Fruit fly (Drosophila melanogaster) whole organism, embryonic: ENCODE measurements around the gene Usp1.

Experiments
- Atf-2 ChIP-seq: fragments of 200-800 bp; sonication (Bioruptor generic); optimal IDR thresholded peaks from 2 replicates; lab custom pipeline; 2016; ENCODE audit warnings: missing biosample characterization, missing genetic modification characterization
- Awh ChIP-seq: fragments of 200-800 bp; sonication (Bioruptor generic); IDR thresholded peaks from 2 replicates; pipeline ENCODE4, ENCODE4 v1.3.6; 2022; ENCODE audit warnings: missing biosample characterization, missing genetic modification characterization
- B-H2 ChIP-seq: fragments of 200-800 bp; sonication (Bioruptor generic); optimal IDR thresholded peaks from 2 replicates; lab custom pipeline; 2018; ENCODE audit warnings: missing biosample characterization, mild to moderate bottlenecking, missing genetic modification characterization
- Bteb2 ChIP-seq: fragments of 200-800 bp; sonication (Bioruptor generic); optimal IDR thresholded peaks from 2 replicates; lab custom pipeline; 2016; ENCODE audit warnings: missing biosample characterization, missing genetic modification characterization
- CG10274 ChIP-seq: fragments of 200-800 bp; sonication (Bioruptor generic); optimal IDR thresholded peaks from 3 replicates; lab custom pipeline; 2017; ENCODE audit warnings: missing biosample characterization, mild to moderate bottlenecking, missing genetic modification characterization
- CG10959 ChIP-seq: fragments of 200-800 bp; sonication (Bioruptor generic); IDR thresholded peaks from 2 replicates; pipeline ENCODE4 v1.3.6; 2022; ENCODE audit warnings: missing biosample characterization, missing genetic modification characterization
- CG11504 ChIP-seq: fragments of 200-800 bp; sonication (Bioruptor generic); optimal IDR thresholded peaks from 3 replicates; lab custom pipeline; 2019; ENCODE audit warnings: missing biosample characterization, mild to moderate bottlenecking, missing genetic modification characterization, moderate library complexity
- CG11560 ChIP-seq: fragments of 200-800 bp; sonication (Bioruptor generic); IDR thresholded peaks from 3 replicates; pipeline ENCODE4 v1.3.6; 2022; ENCODE audit warnings: missing biosample characterization, missing genetic modification characterization
- CG14014 ChIP-seq: fragments of 200-800 bp; sonication (Bioruptor generic); IDR thresholded peaks from 2 replicates; pipeline ENCODE4 v1.3.6; 2022; ENCODE audit warnings: missing biosample characterization, missing genetic modification characterization
- CG15601 ChIP-seq: fragments of 200-800 bp; sonication (Bioruptor generic); optimal IDR thresholded peaks from 3 replicates; lab custom pipeline; 2019; ENCODE audit warnings: missing biosample characterization, mild to moderate bottlenecking, missing genetic modification characterization, moderate library complexity
- CG16863 ChIP-seq: fragments of 200-800 bp; sonication (Bioruptor generic); optimal IDR thresholded peaks from 3 replicates; lab custom pipeline; 2016; ENCODE audit warnings: missing biosample characterization, missing genetic modification characterization
- CG17385 ChIP-seq: fragments of 200-800 bp; sonication (Bioruptor generic); optimal IDR thresholded peaks from 3 replicates; lab custom pipeline; 2018; ENCODE audit warnings: missing biosample characterization, mild to moderate bottlenecking, missing genetic modification characterization
- CG17912 ChIP-seq: fragments of 200-800 bp; sonication (Bioruptor generic); optimal IDR thresholded peaks from 2 replicates; lab custom pipeline; 2018; ENCODE audit warnings: missing biosample characterization, mild to moderate bottlenecking, missing genetic modification characterization
- CG2120 ChIP-seq: fragments of 200-800 bp; sonication (Bioruptor generic); optimal IDR thresholded peaks from 3 replicates; lab custom pipeline; 2016; ENCODE audit warnings: missing biosample characterization, missing genetic modification characterization
- CG2129 ChIP-seq: fragments of 200-800 bp; sonication (Bioruptor generic); IDR thresholded peaks from 2 replicates; pipeline ENCODE4 v1.3.6; 2022; ENCODE audit warnings: missing biosample characterization, missing genetic modification characterization; ENCODE audit not compliant: partially characterized antibody
- CG32767 ChIP-seq: fragments of 200-800 bp; sonication (Bioruptor generic); IDR thresholded peaks from 2 replicates; pipeline ENCODE4 v1.3.6; 2022; ENCODE audit warnings: missing biosample characterization, missing genetic modification characterization
- CG33557 ChIP-seq: fragments of 200-800 bp; sonication (Bioruptor generic); optimal IDR thresholded peaks from 2 replicates; lab custom pipeline; 2019; ENCODE audit warnings: missing biosample characterization, mild to moderate bottlenecking, missing genetic modification characterization, moderate library complexity
- CG34422 ChIP-seq: fragments of 200-800 bp; sonication (Bioruptor generic); IDR thresholded peaks from 3 replicates; pipeline ENCODE4 v1.3.6; 2022; ENCODE audit warnings: missing biosample characterization, missing genetic modification characterization
- CG4328 ChIP-seq: fragments of 200-800 bp; sonication (Bioruptor generic); optimal IDR thresholded peaks from 3 replicates; lab custom pipeline; 2017; ENCODE audit warnings: missing biosample characterization, missing genetic modification reagents, missing genetic modification characterization
- CG5180 ChIP-seq: fragments of 200-800 bp; sonication (Bioruptor generic); optimal IDR thresholded peaks from 3 replicates; lab custom pipeline; 2017; ENCODE audit warnings: missing biosample characterization, missing genetic modification characterization, mild to moderate bottlenecking, moderate library complexity, missing genetic modification reagents
- CG7556 ChIP-seq: fragments of 200-800 bp; sonication (Bioruptor generic); optimal IDR thresholded peaks from 2 replicates; lab custom pipeline; 2017; ENCODE audit warnings: missing biosample characterization, mild to moderate bottlenecking, missing genetic modification characterization
- CG7745 ChIP-seq: fragments of 200-800 bp; sonication (Bioruptor generic); optimal IDR thresholded peaks from 2 replicates; lab custom pipeline; 2018; ENCODE audit warnings: missing biosample characterization, mild to moderate bottlenecking, missing genetic modification characterization, moderate library complexity
- CG8388 ChIP-seq: fragments of 200-800 bp; sonication (Bioruptor generic); optimal IDR thresholded peaks from 2 replicates; lab custom pipeline; 2019; ENCODE audit warnings: missing biosample characterization, mild to moderate bottlenecking, missing genetic modification characterization, moderate library complexity
- CG9727 ChIP-seq: fragments of 200-800 bp; sonication (Bioruptor generic); optimal IDR thresholded peaks from 3 replicates; lab custom pipeline; 2017; ENCODE audit warnings: missing biosample characterization, mild to moderate bottlenecking, missing genetic modification characterization
- CkIIα-i1 ChIP-seq: fragments of 200-800 bp; sonication (Bioruptor generic); IDR thresholded peaks from 2 replicates; pipeline ENCODE4 v1.3.6; 2022; ENCODE audit warnings: missing biosample characterization, missing genetic modification characterization
- Dfd ChIP-seq, 2 experiments: fragments of >200 bp; optimal IDR thresholded peaks; 2 replicates each; lab custom pipeline; 2017; ENCODE audit warnings: missing biosample characterization in 2 of 2, missing genetic modification characterization in 2 of 2
- Dll ChIP-seq: fragments of 200-800 bp; sonication (Bioruptor generic); IDR thresholded peaks from 4 replicates; pipeline ENCODE4 v1.3.6; 2022; ENCODE audit warnings: missing biosample characterization, missing genetic modification characterization; ENCODE audit not compliant: partially characterized antibody
- Elba2 ChIP-seq: fragments of 200-800 bp; sonication (Bioruptor generic); optimal IDR thresholded peaks from 3 replicates; lab custom pipeline; 2016; ENCODE audit warnings: missing biosample characterization, missing genetic modification characterization
- HLH3B ChIP-seq: fragments of 200-800 bp; sonication (Bioruptor generic); IDR thresholded peaks from 2 replicates; pipeline ENCODE4 v1.3.6; 2022; ENCODE audit warnings: missing biosample characterization, missing genetic modification characterization
- Hand ChIP-seq: fragments of 200-800 bp; sonication (Bioruptor generic); optimal IDR thresholded peaks from 2 replicates; lab custom pipeline; 2017; ENCODE audit warnings: mild to moderate bottlenecking, missing biosample characterization, missing genetic modification reagents, missing genetic modification characterization
- HmgZ ChIP-seq: fragments of 200-800 bp; sonication (Bioruptor generic); optimal IDR thresholded peaks from 2 replicates; lab custom pipeline; 2018; ENCODE audit warnings: missing biosample characterization, mild to moderate bottlenecking, missing genetic modification characterization
- Hmx ChIP-seq: fragments of 200-800 bp; sonication (Bioruptor generic); optimal IDR thresholded peaks from 2 replicates; lab custom pipeline; 2016; ENCODE audit warnings: missing biosample characterization, missing genetic modification characterization
- MESR4 ChIP-seq: fragments of 200-800 bp; sonication (Bioruptor generic); optimal IDR thresholded peaks from 2 replicates; lab custom pipeline; 2018; ENCODE audit warnings: missing biosample characterization, mild to moderate bottlenecking, missing genetic modification characterization, moderate library complexity
- Mes4 ChIP-seq: fragments of 200-800 bp; sonication (Bioruptor generic); optimal IDR thresholded peaks from 2 replicates; lab custom pipeline; 2016; ENCODE audit warnings: missing biosample characterization, missing genetic modification characterization
- NFAT ChIP-seq: fragments of 200-800 bp; sonication (Bioruptor generic); IDR thresholded peaks from 2 replicates; pipeline ENCODE4 v1.3.6; 2022; ENCODE audit warnings: missing biosample characterization, missing genetic modification characterization
- Nf-YA ChIP-seq: fragments of 200-800 bp; sonication (Bioruptor generic); IDR thresholded peaks from 2 replicates; pipeline ENCODE4 v1.3.6; 2022; ENCODE audit warnings: missing biosample characterization, missing genetic modification characterization
- Poxn ChIP-seq: fragments of 200-800 bp; sonication (Bioruptor generic); IDR thresholded peaks from 2 replicates; pipeline ENCODE4 v1.3.6; 2022; ENCODE audit warnings: missing biosample characterization, missing genetic modification characterization
- Sox102F ChIP-seq: fragments of 200-800 bp; sonication (Bioruptor generic); optimal IDR thresholded peaks from 2 replicates; lab custom pipeline; 2018; ENCODE audit warnings: missing biosample characterization, mild to moderate bottlenecking, missing genetic modification characterization, moderate library complexity
- YL-1 ChIP-seq: fragments of 200-800 bp; sonication (Bioruptor generic); optimal IDR thresholded peaks from 3 replicates; lab custom pipeline; 2017; ENCODE audit warnings: missing biosample characterization, mild to moderate bottlenecking, missing genetic modification characterization
- abd-A ChIP-seq: fragments of 200-800 bp; sonication (Bioruptor generic); optimal IDR thresholded peaks from 3 replicates; lab custom pipeline; 2019; ENCODE audit warnings: missing biosample characterization, mild to moderate bottlenecking, missing genetic modification characterization, moderate library complexity
- chm ChIP-seq: fragments of 200-800 bp; sonication (Bioruptor generic); IDR thresholded peaks from 2 replicates; pipeline ENCODE4 v1.3.6; 2022; ENCODE audit warnings: missing biosample characterization, missing genetic modification characterization
- dmrt99B ChIP-seq: fragments of 200-800 bp; sonication (Bioruptor generic); optimal IDR thresholded peaks from 2 replicates; lab custom pipeline; 2018; ENCODE audit warnings: missing biosample characterization, mild to moderate bottlenecking, missing genetic modification characterization, moderate library complexity
- gt ChIP-seq: fragments of 200-800 bp; sonication (Bioruptor generic); IDR thresholded peaks from 2 replicates; pipeline ENCODE4 v1.3.6; 2022; ENCODE audit warnings: missing biosample characterization, missing genetic modification characterization
- lbe ChIP-seq: fragments of 200-800 bp; sonication (Bioruptor generic); optimal IDR thresholded peaks from 2 replicates; lab custom pipeline; 2016; ENCODE audit warnings: missing biosample characterization, mild to moderate bottlenecking, missing genetic modification characterization
- lov ChIP-seq, 2 experiments: fragments of 200-800 bp in 1 of 2; fragments of >200 bp in 1 of 2; sonication (Bioruptor generic) in 1 of 2; IDR thresholded peaks in 1 of 2; optimal IDR thresholded peaks in 1 of 2; 2 replicates in 1 of 2; 3 replicates in 1 of 2; pipeline versions ENCODE4 v1.3.6 to Lab custom; 2017 to 2022; ENCODE audit warnings: missing biosample characterization in 1 of 2, missing genetic modification characterization in 1 of 2
- nau ChIP-seq: fragments of 200-800 bp; sonication (Bioruptor generic); optimal IDR thresholded peaks from 3 replicates; lab custom pipeline; 2017; ENCODE audit warnings: missing biosample characterization, mild to moderate bottlenecking, missing genetic modification characterization, missing genetic modification reagents
- nerfin-2 ChIP-seq: fragments of 200-800 bp; sonication (Bioruptor generic); IDR thresholded peaks from 2 replicates; pipeline ENCODE4 v1.3.6; 2022; ENCODE audit warnings: missing biosample characterization, missing genetic modification characterization; ENCODE audit not compliant: partially characterized antibody
- shn ChIP-seq: fragments of 200-800 bp; sonication (Bioruptor generic); optimal IDR thresholded peaks from 3 replicates; lab custom pipeline; 2016; ENCODE audit warnings: missing biosample characterization, missing genetic modification characterization
- tup ChIP-seq: fragments of 200-800 bp; sonication (Bioruptor generic); optimal IDR thresholded peaks from 2 replicates; lab custom pipeline; 2016; ENCODE audit warnings: missing biosample characterization, mild to moderate bottlenecking, missing genetic modification characterization, moderate library complexity
- tx ChIP-seq: fragments of 200-800 bp; sonication (Bioruptor generic); optimal IDR thresholded peaks from 2 replicates; lab custom pipeline; 2016; ENCODE audit warnings: missing biosample characterization, missing genetic modification characterization

The Usp1 gene

dm6 chr3R:29274590-29274989 is 45.6 kb downstream of the Usp1 start (continued):
- TF ChIP-seq lbe (GFP tag; lab: Kevin White, UChicago) (no peak), CG7556 (GFP tag; lab: Kevin White, UChicago) (peak; percentile 47), CG16863 (GFP tag; lab: Kevin White, UChicago) (peak; percentile 59), NFAT (GFP tag; lab: Robert Waterston, UW) (no peak), CG14014 (GFP tag; lab: Robert Waterston, UW) (peak; percentile 41; the same call in 1 of the 2 replicates), HmgZ (peak; percentile 17), CG4328 (GFP tag; lab: Kevin White, UChicago) (no peak), HLH3B (GFP tag; lab: Robert Waterston, UW) (peak; percentile 35; the same call in 1 of the 2 replicates), CG2120 (no peak), shn (GFP tag; lab: Kevin White, UChicago) (peak; percentile 20), CG17385 (GFP tag; lab: Kevin White, UChicago) (peak; percentile 60), B-H2 (GFP tag; lab: Kevin White, UChicago) (no peak), CG33557 (GFP tag; lab: Kevin White, UChicago) (peak; percentile 82), YL-1 (GFP tag; lab: Kevin White, UChicago) (no peak), CG7745 (tag; lab: Kevin White, UChicago) (peak; percentile 36), CG9727 (GFP tag; lab: Kevin White, UChicago) (peak; percentile 71), nau (GFP tag; lab: Kevin White, UChicago) (peak; percentile 17), Dfd (GFP tag; optimal IDR thresholded peaks at IDR 0.05; lab: Kevin White, UChicago) (no peak), lov (optimal IDR thresholded peaks at IDR 0.05; lab: Kevin White, UChicago) (no peak), lov (GFP tag; IDR thresholded peaks at IDR 0.05; lab: Robert Waterston, UW) (0 out of 3 replicates have a peak, but pooled peaks have one; percentile 64), dmrt99B (tag; lab: Kevin White, UChicago) (peak; percentile 67), CG32767 (GFP tag; lab: Robert Waterston, UW) (no peak), Mes4 (GFP tag; lab: Kevin White, UChicago) (peak; percentile 42), Sox102F (peak; percentile 76), Hmx (no peak), Nf-YA (GFP tag; lab: Robert Waterston, UW) (peak; percentile 37; the same call in 1 of the 2 replicates), Dll (GFP tag; lab: Robert Waterston, UW) (no peak), Hand (GFP tag; lab: Kevin White, UChicago) (no peak), CG34422 (GFP tag; lab: Robert Waterston, UW) (peak; percentile 42; the same call in 1 of the 3 replicates), nerfin-2 (GFP tag; lab: Robert Waterston, UW) (no peak), MESR4 (GFP tag; lab: Kevin White, UChicago) (no peak), gt (0 out of 2 replicates have a peak, but pooled peaks have one; percentile 14), Poxn (GFP tag; lab: Robert Waterston, UW) (no peak), CG2129 (GFP tag; lab: Robert Waterston, UW) (no peak), CG8388 (GFP tag; lab: Kevin White, UChicago) (peak; percentile 63), CG10959 (no peak), chm (peak; percentile 58; the same call in 1 of the 2 replicates), CG11560 (tag; lab: Robert Waterston, UW) (no peak), Awh (no peak), tx (GFP tag; lab: Kevin White, UChicago) (peak; percentile 20), Bteb2 (GFP tag; lab: Kevin White, UChicago) (no peak), CG17912 (GFP tag; lab: Kevin White, UChicago) (no peak), CG15601 (tag; lab: Kevin White, UChicago) (peak; percentile 82), CG11504 (peak; percentile 75), Elba2 (GFP tag; lab: Kevin White, UChicago) (no peak), CkIIα-i1 (GFP tag; lab: Robert Waterston, UW) (no peak), Atf-2 (peak; percentile 25), CG10274 (GFP tag; lab: Kevin White, UChicago) (no peak), CG5180 (peak; percentile 9), abd-A (tag; lab: Kevin White, UChicago) (no peak), tup (GFP tag; lab: Kevin White, UChicago) (no peak)
